Worm (Caenorhabditis elegans) whole organism, late embryonic: ENCODE measurements around the gene srd-67.
A peak's percentile ranks its signal among the peaks of the same experiment; 100 is the strongest.

ENCODE experiments used
- F13H6.1 ChIP-seq: sonication (generic microtip); optimal IDR thresholded peaks from 2 replicates; lab custom pipeline; 2016; ENCODE audit warnings: missing genetic modification characterization, missing compliant biosample characterization
- K02D7.2 ChIP-seq: sonication (generic microtip); optimal IDR thresholded peaks from 2 replicates; lab custom pipeline; 2017; ENCODE audit warnings: mild to moderate bottlenecking, missing genetic modification characterization, missing compliant biosample characterization
- T23F11.4 ChIP-seq: fragments of 200-800 bp; sonication (Bioruptor generic); optimal IDR thresholded peaks from 2 replicates; lab custom pipeline; 2018; ENCODE audit warnings: mild to moderate bottlenecking, missing genetic modification characterization, missing compliant biosample characterization
- ahr-1 ChIP-seq: sonication (generic microtip); optimal IDR thresholded peaks from 2 replicates; lab custom pipeline; 2016; ENCODE audit warnings: missing genetic modification characterization, missing compliant biosample characterization
- ceh-14 ChIP-seq: sonication (generic microtip); optimal IDR thresholded peaks from 2 replicates; lab custom pipeline; 2016; ENCODE audit warnings: missing genotype, missing genetic modification characterization, missing compliant biosample characterization
- ceh-18 ChIP-seq: sonication (generic microtip); optimal IDR thresholded peaks from 2 replicates; lab custom pipeline; 2016; ENCODE audit warnings: missing genetic modification characterization, missing compliant biosample characterization
- ceh-22 ChIP-seq: sonication (generic microtip); optimal IDR thresholded peaks from 2 replicates; lab custom pipeline; 2017; ENCODE audit warnings: missing biosample characterization, missing genetic modification characterization
- ceh-30 ChIP-seq: fragments of 150-350 bp; optimal IDR thresholded peaks from 2 replicates; lab custom pipeline; 2014; ENCODE audit warnings: missing biosample characterization, missing genetic modification characterization
- ceh-31 ChIP-seq: sonication (generic microtip); optimal IDR thresholded peaks from 2 replicates; lab custom pipeline; 2016; ENCODE audit warnings: missing genetic modification characterization, missing compliant biosample characterization
- ceh-45 ChIP-seq: fragments of 200-800 bp; sonication (Bioruptor generic); IDR thresholded peaks from 2 replicates; pipeline ENCODE4 v1.3.6; 2022; ENCODE audit warnings: missing genetic modification reagents, missing genetic modification characterization, missing compliant biosample characterization
- dve-1 ChIP-seq: sonication (generic microtip); optimal IDR thresholded peaks from 2 replicates; lab custom pipeline; 2017; ENCODE audit warnings: antibody characterized with exemption, mild to moderate bottlenecking, missing genetic modification characterization, missing compliant biosample characterization
- elt-2 ChIP-seq: sonication (generic microtip); optimal IDR thresholded peaks from 2 replicates; lab custom pipeline; 2016; ENCODE audit warnings: missing genetic modification reagents, missing genetic modification characterization, missing compliant biosample characterization
- eyg-1 ChIP-seq: sonication (generic microtip); optimal IDR thresholded peaks from 2 replicates; lab custom pipeline; 2016; ENCODE audit warnings: missing genotype, missing genetic modification characterization, missing compliant biosample characterization
- fkh-10 ChIP-seq: fragments of 150-350 bp; optimal IDR thresholded peaks from 2 replicates; lab custom pipeline; 2014; ENCODE audit warnings: missing biosample characterization, missing genetic modification reagents, missing genetic modification characterization
- fkh-6 ChIP-seq: sonication (generic microtip); optimal IDR thresholded peaks from 2 replicates; lab custom pipeline; 2016; ENCODE audit warnings: missing genetic modification characterization, missing compliant biosample characterization
- hlh-15 ChIP-seq: sonication (generic microtip); optimal IDR thresholded peaks from 2 replicates; lab custom pipeline; 2016; ENCODE audit warnings: missing genetic modification characterization, missing compliant biosample characterization
- hlh-6 ChIP-seq: sonication (generic microtip); optimal IDR thresholded peaks from 2 replicates; lab custom pipeline; 2016; ENCODE audit warnings: missing genotype, missing genetic modification characterization, missing compliant biosample characterization
- lim-6 ChIP-seq: sonication (generic microtip); optimal IDR thresholded peaks from 2 replicates; lab custom pipeline; 2016; ENCODE audit warnings: missing genetic modification characterization, missing compliant biosample characterization
- nfya-1 ChIP-seq: sonication (generic microtip); optimal IDR thresholded peaks from 2 replicates; lab custom pipeline; 2017; ENCODE audit warnings: missing genetic modification characterization, mild to moderate bottlenecking, missing compliant biosample characterization, antibody characterized with exemption, moderate library complexity
- nhr-11 ChIP-seq: fragments of 150-350 bp; optimal IDR thresholded peaks from 2 replicates; lab custom pipeline; 2014; ENCODE audit warnings: missing biosample characterization, missing genetic modification characterization
- nhr-232 ChIP-seq: sonication (generic microtip); optimal IDR thresholded peaks from 2 replicates; lab custom pipeline; 2016; ENCODE audit warnings: missing genetic modification characterization, missing compliant biosample characterization
- pat-9 ChIP-seq: fragments of 200-800 bp; sonication (Bioruptor generic); optimal IDR thresholded peaks from 2 replicates; lab custom pipeline; 2018; ENCODE audit warnings: mild to moderate bottlenecking, missing genetic modification characterization, moderate library complexity, missing compliant biosample characterization
- pax-1 ChIP-seq: fragments of 150-350 bp; optimal IDR thresholded peaks from 2 replicates; lab custom pipeline; 2014; ENCODE audit warnings: missing biosample characterization, missing genetic modification characterization
- pha-4 ChIP-seq: fragments of 150-350 bp; optimal IDR thresholded peaks from 2 replicates; lab custom pipeline; 2018; ENCODE audit warnings: missing biosample characterization, missing genetic modification reagents, missing genetic modification characterization
- ref-2 ChIP-seq: sonication (generic microtip); optimal IDR thresholded peaks from 2 replicates; lab custom pipeline; 2016; ENCODE audit warnings: missing genetic modification characterization, missing compliant biosample characterization
- rnt-1 ChIP-seq: sonication (generic microtip); optimal IDR thresholded peaks from 2 replicates; lab custom pipeline; 2016; ENCODE audit warnings: missing genetic modification characterization, missing compliant biosample characterization
- sox-2 ChIP-seq: fragments of 200-800 bp; sonication (Bioruptor generic); IDR thresholded peaks from 2 replicates; pipeline ENCODE4 v1.3.6; 2022; ENCODE audit warnings: missing genetic modification reagents, missing genetic modification characterization, missing compliant biosample characterization
- syd-9 ChIP-seq: sonication (generic microtip); optimal IDR thresholded peaks from 2 replicates; lab custom pipeline; 2016; ENCODE audit warnings: mild to moderate bottlenecking, missing genetic modification characterization, moderate library complexity, missing compliant biosample characterization
- tbx-7 ChIP-seq: sonication (generic microtip); optimal IDR thresholded peaks from 2 replicates; lab custom pipeline; 2016; ENCODE audit warnings: missing genotype, missing genetic modification characterization, missing compliant biosample characterization
- unc-3 ChIP-seq, 2 experiments: fragments of 200-800 bp in 1 of 2; sonication (Bioruptor generic) in 1 of 2; sonication (generic microtip) in 1 of 2; conservative IDR thresholded peaks in 1 of 2; optimal IDR thresholded peaks in 1 of 2; 2 replicates each; pipeline versions ENCODE4 v1.3.6 to Lab custom; 2016 to 2022; ENCODE audit warnings: missing compliant biosample characterization in 2 of 2, missing genetic modification characterization in 2 of 2, missing genetic modification reagents in 1 of 2
- unc-42 ChIP-seq: sonication (generic microtip); optimal IDR thresholded peaks from 2 replicates; lab custom pipeline; 2016; ENCODE audit warnings: missing genotype, missing genetic modification characterization, missing compliant biosample characterization
- unc-86 ChIP-seq: sonication (generic microtip); optimal IDR thresholded peaks from 2 replicates; lab custom pipeline; 2016; ENCODE audit warnings: missing genetic modification characterization, missing compliant biosample characterization
- ztf-16 ChIP-seq: sonication (generic microtip); optimal IDR thresholded peaks from 2 replicates; lab custom pipeline; 2017; ENCODE audit warnings: missing genetic modification characterization, missing compliant biosample characterization

Gene srd-67

DNA sequence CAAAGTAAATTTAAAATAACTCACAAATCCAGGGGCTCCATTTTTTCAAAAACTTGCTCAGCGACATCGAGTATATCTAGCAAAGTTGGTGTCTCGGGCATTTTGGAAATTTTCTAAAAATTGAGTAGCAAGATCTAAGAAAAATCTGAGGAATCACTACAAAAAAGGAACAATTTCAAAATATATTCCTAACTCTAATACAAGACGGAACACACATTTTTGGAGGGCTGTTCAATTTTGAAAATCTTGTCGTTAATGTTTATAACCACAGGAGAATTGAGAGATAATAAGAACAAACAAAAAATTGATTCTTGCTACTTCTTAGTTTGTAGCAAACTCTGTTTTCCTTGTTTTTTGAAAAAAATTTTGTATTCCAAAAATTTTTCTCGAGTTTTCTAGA lies 13.3 kb downstream of the srd-67 start, which contains the start of gene fbxa-47:
TSS of gene fbxa-47 (minus strand) at position 101 of the 400 bp plus-strand sequence.
- TF ChIP-seq ceh-30: no peak
- TF ChIP-seq fkh-10 (GFP tag; lab: Kevin White, UChicago): no peak
- TF ChIP-seq hlh-15 (tag; lab: Kevin White, UChicago): no peak
- TF ChIP-seq nhr-232 (tag; lab: Kevin White, UChicago): no peak
- TF ChIP-seq tbx-7 (tag; lab: Kevin White, UChicago): no peak
- no peak for TF ChIP-seq hlh-6 (tag; lab: Kevin White, UChicago)
- no peak for TF ChIP-seq sox-2

DNA sequence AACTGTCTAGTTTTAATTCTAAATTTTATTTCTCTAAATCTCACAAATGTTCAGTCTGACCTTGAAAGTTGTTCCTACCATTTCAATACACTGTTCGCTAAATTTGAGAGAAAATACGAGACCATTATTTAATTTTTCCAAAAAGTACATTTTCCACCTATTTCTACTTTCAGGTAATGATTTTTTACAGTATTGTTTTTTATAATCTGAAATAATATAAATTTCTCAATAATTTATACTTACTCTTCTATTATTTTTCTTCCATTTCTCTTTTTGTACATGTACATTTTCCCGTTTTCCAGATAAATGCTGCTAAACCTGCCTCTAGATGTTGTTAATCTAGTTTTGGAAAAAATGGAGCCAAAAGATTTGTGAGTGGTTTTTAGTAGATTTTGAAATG lies 18.2 kb downstream of the srd-67 start, which contains the start of gene fbxa-62:
TSS of gene fbxa-62 (plus strand) at position 301 of the 400 bp plus-strand sequence.
- TF ChIP-seq hlh-6 (tag; lab: Kevin White, UChicago): no peak

- TF ChIP-seq elt-2: peak; percentile 11
- no peak for TF ChIP-seq pat-9 (tag; lab: Kevin White, UChicago)
- no peak for TF ChIP-seq ceh-45 (GFP tag; lab: Robert Waterston, UW)
- no peak for TF ChIP-seq ztf-16
- TF ChIP-seq ceh-31 (tag; lab: Kevin White, UChicago): no peak
- TF ChIP-seq K02D7.2 (tag; lab: Kevin White, UChicago): no peak
- no peak for TF ChIP-seq unc-3 (GFP tag; conservative IDR thresholded peaks at IDR 0.05; lab: Robert Waterston, UW)
- no peak for TF ChIP-seq unc-3 (tag; optimal IDR thresholded peaks at IDR 0.05; lab: Kevin White, UChicago)
Observed at ce11 chrIII:2224478-2224877, 21.1 kb downstream of the srd-67 start, which contains the start of gene fbxa-38. TSS of gene fbxa-38 (plus strand) at chrIII:2224672.

DNA sequence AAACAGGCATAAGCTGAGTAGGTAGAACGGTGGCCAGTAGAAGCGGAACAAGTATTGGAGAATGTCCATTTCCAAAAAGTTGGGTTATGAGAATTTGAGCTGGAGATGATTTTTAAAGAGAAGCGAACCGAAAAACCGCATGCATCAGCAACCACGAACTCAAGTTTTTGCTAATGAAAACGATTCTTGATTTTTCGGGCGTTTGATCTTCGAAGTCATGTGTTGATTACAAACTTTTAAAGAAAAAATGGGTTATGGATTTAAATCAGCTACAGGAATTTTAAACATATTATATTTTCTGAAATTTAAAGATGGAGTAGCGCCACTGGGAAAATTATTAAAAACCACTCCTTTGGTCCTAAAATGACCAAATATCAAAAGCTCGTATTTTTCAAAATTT lies 21.7 kb downstream of the srd-67 start, which contains the start of gene srd-65:
TSS of gene srd-65 (minus strand) at position 101 of the 400 bp plus-strand sequence.
- TF ChIP-seq nfya-1 (tag; lab: Kevin White, UChicago) (no peak), ahr-1 (tag; lab: Kevin White, UChicago) (no peak), sox-2 (no peak), nhr-232 (tag; lab: Kevin White, UChicago) (no peak), pha-4 (tag; lab: Kevin White, UChicago) (no peak), dve-1 (no peak), elt-2 (no peak), hlh-6 (tag; lab: Kevin White, UChicago) (no peak), pat-9 (tag; lab: Kevin White, UChicago) (no peak), eyg-1 (tag; lab: Kevin White, UChicago) (no peak), rnt-1 (tag; lab: Kevin White, UChicago) (no peak), lim-6 (no peak), ceh-18 (tag; lab: Kevin White, UChicago) (no peak), ceh-22 (tag; lab: Kevin White, UChicago) (no peak), fkh-6 (tag; lab: Kevin White, UChicago) (no peak), ref-2 (tag; lab: Kevin White, UChicago) (no peak), unc-3 (GFP tag; conservative IDR thresholded peaks at IDR 0.05; lab: Robert Waterston, UW) (no peak), unc-3 (tag; optimal IDR thresholded peaks at IDR 0.05; lab: Kevin White, UChicago) (no peak), unc-42 (no peak)
- TF ChIP-seq, all 69 proteins: peak for 0

ce11 chrIII:2219408-2219807 lies 26.2 kb downstream of the srd-67 start, which contains the start of gene fbxa-12:
TSS of gene fbxa-12 (plus strand) at chrIII:2219708.
- no peak for TF ChIP-seq ztf-16
- TF ChIP-seq pax-1 (tag; lab: Kevin White, UChicago): no peak
- no peak for TF ChIP-seq unc-86 (tag; lab: Kevin White, UChicago)
- TF ChIP-seq T23F11.4 (GFP tag; lab: Kevin White, UChicago): no peak
- TF ChIP-seq unc-42: no peak
- TF ChIP-seq tbx-7 (tag; lab: Kevin White, UChicago): no peak
- no peak for TF ChIP-seq ceh-31 (tag; lab: Kevin White, UChicago)
- TF ChIP-seq ceh-14 (tag; lab: Kevin White, UChicago): no peak
- no peak for TF ChIP-seq syd-9 (tag; lab: Kevin White, UChicago)
- TF ChIP-seq F13H6.1 (tag; lab: Kevin White, UChicago): no peak
- TF ChIP-seq nhr-11: no peak
